Fruit fly (Drosophila melanogaster): ENCODE measurements around the gene CG34180.

Gene CG34180

DNA sequence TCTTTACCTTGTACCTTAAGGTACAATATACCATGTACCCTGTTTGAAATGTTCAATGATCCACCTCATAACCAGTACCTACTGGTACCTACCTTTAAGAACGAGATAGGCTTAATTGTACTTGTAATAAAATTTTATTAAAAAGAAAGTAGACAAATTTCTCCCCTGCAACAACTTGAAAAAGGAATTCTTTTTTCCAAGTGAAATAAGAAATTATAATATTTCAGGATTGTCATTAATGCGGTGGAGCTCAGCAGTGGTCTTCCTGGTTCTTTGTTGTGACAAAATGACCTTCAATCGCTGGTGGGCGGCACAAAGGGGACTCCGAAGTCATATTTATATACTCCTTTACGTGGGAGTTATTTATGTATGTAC, 38.9 kb downstream of the CG34180 start:
- TF ChIP-seq Sox102F (GFP tag; optimal IDR thresholded peaks at IDR 0.05) (no peak), Met (GFP tag; optimal IDR thresholded peaks at IDR 0.05) (peak; percentile 33), Eip78C (GFP tag) (peak; percentile 63), CG34406 (GFP tag; optimal IDR thresholded peaks at IDR 0.05) (no peak), Hr4 (GFP tag; optimal IDR thresholded peaks at IDR 0.05) (no peak), CG8632 (GFP tag; optimal IDR thresholded peaks at IDR 0.05) (no peak), Sox14 (GFP tag; optimal IDR thresholded peaks at IDR 0.05) (peak; percentile 54), Gug (GFP tag; IDR thresholded peaks at IDR 0.05) (no peak), topi (GFP tag; optimal IDR thresholded peaks at IDR 0.05) (no peak), dsx (GFP tag; optimal IDR thresholded peaks at IDR 0.05; ENCODE audit: poor library complexity, severe bottlenecking) (no peak), Hr38 (GFP tag; optimal IDR thresholded peaks at IDR 0.05) (no peak), acj6 (GFP tag; optimal IDR thresholded peaks at IDR 0.05) (no peak), CG6808 (GFP tag; optimal IDR thresholded peaks at IDR 0.05) (no peak)

DNA sequence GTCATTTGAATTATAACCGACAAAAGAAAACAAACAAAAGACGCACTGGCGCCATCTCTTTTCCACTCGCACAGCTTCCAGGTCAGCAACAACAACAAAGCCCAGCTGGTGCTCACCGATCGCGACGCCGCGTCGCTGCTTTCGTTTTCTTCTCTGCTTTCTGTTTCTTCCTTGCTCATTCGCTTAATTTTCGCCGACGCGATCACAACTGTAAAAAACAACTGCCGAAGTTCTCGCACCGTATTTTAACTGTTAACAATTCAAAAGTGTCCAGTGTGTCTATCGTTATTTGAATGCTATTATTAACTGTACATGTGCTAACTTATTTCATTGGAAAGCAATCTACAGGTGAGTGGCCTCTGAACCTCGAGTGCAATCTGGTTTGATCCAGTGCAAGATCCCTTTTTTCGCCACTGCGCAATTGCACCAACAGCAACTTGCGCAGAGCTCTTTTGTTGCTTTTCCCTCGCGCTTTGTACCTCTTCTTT, 39.9 kb downstream of the CG34180 start, which contains the start of gene stai:
TSS of gene stai (plus strand) at position 176 of the 488 bp plus-strand sequence.
- TF ChIP-seq CG6854 (GFP tag; optimal IDR thresholded peaks at IDR 0.05) = peak; percentile 68
- peak; percentile 12 for TF ChIP-seq CG11762 (GFP tag; optimal IDR thresholded peaks at IDR 0.05; ENCODE audit: insufficient read depth)
- no peak for TF ChIP-seq CG8632 (GFP tag; optimal IDR thresholded peaks at IDR 0.05)
- no peak for TF ChIP-seq Hr39 (GFP tag; optimal IDR thresholded peaks at IDR 0.05)
- no peak for TF ChIP-seq Sox15 (GFP tag; optimal IDR thresholded peaks at IDR 0.05)
- TF ChIP-seq CG6276 (GFP tag; optimal IDR thresholded peaks at IDR 0.05) = peak; percentile 17
- no peak for TF ChIP-seq Ets96B (tag; optimal IDR thresholded peaks at IDR 0.05)
- TF ChIP-seq Eip93F (GFP tag; optimal IDR thresholded peaks at IDR 0.05) = no peak
- TF ChIP-seq Eip78C (GFP tag) = peak; percentile 86
- TF ChIP-seq dsx (GFP tag; optimal IDR thresholded peaks at IDR 0.05; ENCODE audit: poor library complexity, severe bottlenecking) = peak; percentile 58
- TF ChIP-seq CG8119 (GFP tag; IDR thresholded peaks at IDR 0.05) = peak; percentile 39; the same call in 1 of the 3 replicates
- TF ChIP-seq topi (GFP tag; optimal IDR thresholded peaks at IDR 0.05) = peak; percentile 34
- TF ChIP-seq ss (GFP tag; optimal IDR thresholded peaks at IDR 0.05) = peak; percentile 59 to 74
- peak; percentile 54 for TF ChIP-seq eg (GFP tag; IDR thresholded peaks at IDR 0.05)
- TF ChIP-seq Sox102F (GFP tag; optimal IDR thresholded peaks at IDR 0.05) = peak; percentile 47
- no peak for TF ChIP-seq Gug (GFP tag; IDR thresholded peaks at IDR 0.05)
- TF ChIP-seq vri (GFP tag; optimal IDR thresholded peaks at IDR 0.05) = no peak
- TF ChIP-seq CG34406 (GFP tag; optimal IDR thresholded peaks at IDR 0.05) = no peak
- peak; percentile 24 for TF ChIP-seq CG1621 (tag; optimal IDR thresholded peaks at IDR 0.05)
- peak; percentile 57 for TF ChIP-seq CG3919 (GFP tag; optimal IDR thresholded peaks at IDR 0.05)
- no peak for TF ChIP-seq Hr38 (GFP tag; optimal IDR thresholded peaks at IDR 0.05)
- peak; percentile 66 for TF ChIP-seq CG6808 (GFP tag; optimal IDR thresholded peaks at IDR 0.05)
- TF ChIP-seq Hr4 (GFP tag; optimal IDR thresholded peaks at IDR 0.05) = no peak
- no peak for TF ChIP-seq CG11294 (GFP tag; IDR thresholded peaks at IDR 0.05)
- no peak for TF ChIP-seq CG10669 (GFP tag; optimal IDR thresholded peaks at IDR 0.05)
- TF ChIP-seq esn (GFP tag; optimal IDR thresholded peaks at IDR 0.05) = peak; percentile 45
- peak; percentile 56 for TF ChIP-seq Sox14 (GFP tag; optimal IDR thresholded peaks at IDR 0.05)
- no peak for TF ChIP-seq CG3032 (tag; optimal IDR thresholded peaks at IDR 0.05)
- peak; percentile 25; the same call in 1 of the 2 replicates for TF ChIP-seq CG15336 (GFP tag; IDR thresholded peaks at IDR 0.05)
- peak; percentile 13 for TF ChIP-seq lz (GFP tag; optimal IDR thresholded peaks at IDR 0.05)
- TF ChIP-seq Smox (GFP tag; optimal IDR thresholded peaks at IDR 0.05) = no peak
- peak; percentile 88 for TF ChIP-seq Blimp-1 (GFP tag; optimal IDR thresholded peaks at IDR 0.05)
- no peak for TF ChIP-seq CG4318 (GFP tag; optimal IDR thresholded peaks at IDR 0.05)
- TF ChIP-seq svp (GFP tag) = peak; percentile 93
- peak; percentile 4 for TF ChIP-seq Lpt (GFP tag; optimal IDR thresholded peaks at IDR 0.05)
- no peak for TF ChIP-seq Ets21C (GFP tag; optimal IDR thresholded peaks at IDR 0.05)
- TF ChIP-seq pdm3 (GFP tag; optimal IDR thresholded peaks at IDR 0.05) = no peak
- TF ChIP-seq fkh (GFP tag; optimal IDR thresholded peaks at IDR 0.05) = peak; percentile 65
- peak; percentile 11 for TF ChIP-seq CG32006 (GFP tag; optimal IDR thresholded peaks at IDR 0.05)
- peak; percentile 83; the same call in 2 of the 3 replicates for TF ChIP-seq CG6163 (GFP tag; IDR thresholded peaks at IDR 0.05)
- no peak for TF ChIP-seq fd85E (GFP tag; optimal IDR thresholded peaks at IDR 0.05)
- TF ChIP-seq dac (GFP tag; optimal IDR thresholded peaks at IDR 0.05) = peak; percentile 21
- no peak for TF ChIP-seq spab (GFP tag; optimal IDR thresholded peaks at IDR 0.05)
- peak; percentile 17 for TF ChIP-seq Met (GFP tag; optimal IDR thresholded peaks at IDR 0.05)
- no peak for TF ChIP-seq OdsH (GFP tag; optimal IDR thresholded peaks at IDR 0.05)
- TF ChIP-seq CG6792 (GFP tag; optimal IDR thresholded peaks at IDR 0.05) = no peak
- peak; percentile 51 for TF ChIP-seq CG9139 (GFP tag; optimal IDR thresholded peaks at IDR 0.05)
